Fruit fly (Drosophila melanogaster) whole organism, embryonic: ENCODE measurements around the gene Tre1.
A peak's percentile ranks its signal among the peaks of the same experiment; 100 is the strongest.

Experiments used
- Asciz ChIP-seq: fragments of 200-800 bp; sonication (Bioruptor generic); optimal IDR thresholded peaks from 2 replicates; lab custom pipeline; 2017; ENCODE audit warnings: missing biosample characterization, mild to moderate bottlenecking, missing genetic modification characterization, missing genetic modification reagents
- Atf6 ChIP-seq: fragments of 200-800 bp; sonication (Bioruptor generic); IDR thresholded peaks from 2 replicates; pipeline ENCODE4 v1.3.6; 2022; ENCODE audit warnings: missing biosample characterization, missing genetic modification characterization
- Awh ChIP-seq: fragments of 200-800 bp; sonication (Bioruptor generic); IDR thresholded peaks from 2 replicates; pipeline ENCODE4, ENCODE4 v1.3.6; 2022; ENCODE audit warnings: missing biosample characterization, missing genetic modification characterization
- C15 ChIP-seq: fragments of 200-800 bp; sonication (Bioruptor generic); IDR thresholded peaks from 3 replicates; pipeline ENCODE4 v1.3.6; 2022; ENCODE audit warnings: missing biosample characterization, missing genetic modification characterization
- CG12071 ChIP-seq: fragments of 200-800 bp; sonication (Bioruptor generic); optimal IDR thresholded peaks from 3 replicates; lab custom pipeline; 2018; ENCODE audit warnings: missing biosample characterization, mild to moderate bottlenecking, missing genetic modification characterization
- CG1233 ChIP-seq: fragments of 200-800 bp; sonication (Bioruptor generic); optimal IDR thresholded peaks from 4 replicates; lab custom pipeline; 2018; ENCODE audit warnings: missing biosample characterization, mild to moderate bottlenecking, missing genetic modification characterization
- CG12744 ChIP-seq: fragments of 200-800 bp; sonication (Bioruptor generic); optimal IDR thresholded peaks from 2 replicates; lab custom pipeline; 2016; ENCODE audit warnings: missing biosample characterization, missing genetic modification characterization
- CG13296 ChIP-seq: fragments of 200-800 bp; sonication (Bioruptor generic); optimal IDR thresholded peaks from 3 replicates; lab custom pipeline; 2018; ENCODE audit warnings: missing biosample characterization, mild to moderate bottlenecking, missing genetic modification characterization
- CG15269 ChIP-seq: fragments of 200-800 bp; sonication (Bioruptor generic); optimal IDR thresholded peaks from 2 replicates; lab custom pipeline; 2018; ENCODE audit warnings: missing biosample characterization, mild to moderate bottlenecking, missing genetic modification characterization, moderate library complexity
- CG1602 ChIP-seq: fragments of 200-800 bp; sonication (Bioruptor generic); optimal IDR thresholded peaks from 3 replicates; lab custom pipeline; 2016; ENCODE audit warnings: missing biosample characterization, missing genetic modification characterization
- CG16815 ChIP-seq: fragments of 200-800 bp; sonication (Bioruptor generic); optimal IDR thresholded peaks from 3 replicates; lab custom pipeline; 2017; ENCODE audit warnings: missing biosample characterization, mild to moderate bottlenecking, missing genetic modification characterization
- CG17612 ChIP-seq: fragments of 200-800 bp; sonication (Bioruptor generic); IDR thresholded peaks from 2 replicates; pipeline ENCODE4 v1.3.6; 2022; ENCODE audit warnings: missing biosample characterization, missing genetic modification characterization
- CG18619 ChIP-seq: fragments of 200-800 bp; sonication (Bioruptor generic); optimal IDR thresholded peaks from 3 replicates; lab custom pipeline; 2017; ENCODE audit warnings: missing biosample characterization, mild to moderate bottlenecking, missing genetic modification characterization
- CG32532 ChIP-seq: fragments of 200-800 bp; sonication (Bioruptor generic); IDR thresholded peaks from 2 replicates; pipeline ENCODE4 v1.3.6; 2022; ENCODE audit warnings: missing biosample characterization, missing genetic modification characterization
- CG34422 ChIP-seq: fragments of 200-800 bp; sonication (Bioruptor generic); IDR thresholded peaks from 3 replicates; pipeline ENCODE4 v1.3.6; 2022; ENCODE audit warnings: missing biosample characterization, missing genetic modification characterization
- CG42726 ChIP-seq: fragments of 200-800 bp; sonication (Bioruptor generic); IDR thresholded peaks from 2 replicates; pipeline ENCODE4 v1.3.6; 2022; ENCODE audit warnings: missing biosample characterization, missing genetic modification characterization; ENCODE audit not compliant: partially characterized antibody
- CG4617 ChIP-seq: fragments of 200-800 bp; sonication (Bioruptor generic); optimal IDR thresholded peaks from 3 replicates; lab custom pipeline; 2016; ENCODE audit warnings: missing biosample characterization, missing genetic modification characterization, borderline replicate concordance
- CG6683 ChIP-seq: fragments of 200-800 bp; sonication (Bioruptor generic); optimal IDR thresholded peaks from 2 replicates; lab custom pipeline; 2017; ENCODE audit warnings: missing biosample characterization, mild to moderate bottlenecking, missing genetic modification characterization, missing genetic modification reagents
- CG7745 ChIP-seq: fragments of 200-800 bp; sonication (Bioruptor generic); optimal IDR thresholded peaks from 2 replicates; lab custom pipeline; 2018; ENCODE audit warnings: missing biosample characterization, mild to moderate bottlenecking, missing genetic modification characterization, moderate library complexity
- CG9215 ChIP-seq: fragments of 200-800 bp; sonication (Bioruptor generic); IDR thresholded peaks from 2 replicates; pipeline ENCODE4 v1.3.6; 2022; ENCODE audit warnings: missing biosample characterization, missing genetic modification characterization
- CkIIα-i1 ChIP-seq: fragments of 200-800 bp; sonication (Bioruptor generic); IDR thresholded peaks from 2 replicates; pipeline ENCODE4 v1.3.6; 2022; ENCODE audit warnings: missing biosample characterization, missing genetic modification characterization
- Doc2 ChIP-seq: fragments of 200-800 bp; sonication (Bioruptor generic); IDR thresholded peaks from 2 replicates; pipeline ENCODE4 v1.3.6; 2022; ENCODE audit warnings: missing biosample characterization, missing genetic modification characterization
- ERR ChIP-seq: fragments of 200-800 bp; sonication (Bioruptor generic); optimal IDR thresholded peaks from 2 replicates; lab custom pipeline; 2016; ENCODE audit warnings: missing biosample characterization, missing genetic modification characterization
- HHEX ChIP-seq: fragments of 200-800 bp; sonication (Bioruptor generic); optimal IDR thresholded peaks from 3 replicates; lab custom pipeline; 2017; ENCODE audit warnings: missing biosample characterization, mild to moderate bottlenecking, missing genetic modification characterization, missing genetic modification reagents
- Max ChIP-seq: fragments of 200-800 bp; sonication (Bioruptor generic); optimal IDR thresholded peaks from 2 replicates; lab custom pipeline; 2016; ENCODE audit warnings: missing biosample characterization, mild to moderate bottlenecking, missing genetic modification characterization
- Med ChIP-seq: fragments of 200-800 bp; sonication (Bioruptor generic); peaks from one replicate; lab custom pipeline; 2016; ENCODE audit warnings: missing biosample characterization, missing genetic modification characterization, mild to moderate bottlenecking, inconsistent platforms, moderate library complexity
- Neu2 ChIP-seq: fragments of 200-800 bp; sonication (Bioruptor generic); optimal IDR thresholded peaks from 3 replicates; lab custom pipeline; 2016; ENCODE audit warnings: missing biosample characterization, missing genetic modification characterization, borderline replicate concordance
- Oli ChIP-seq: fragments of 200-800 bp; sonication (Bioruptor generic); optimal IDR thresholded peaks from 2 replicates; lab custom pipeline; 2018; ENCODE audit warnings: missing biosample characterization, mild to moderate bottlenecking, missing genetic modification characterization, moderate library complexity
- PHDP ChIP-seq: fragments of 200-800 bp; sonication (Bioruptor generic); optimal IDR thresholded peaks from 3 replicates; lab custom pipeline; 2018; ENCODE audit warnings: missing biosample characterization, mild to moderate bottlenecking, missing genetic modification characterization, moderate library complexity
- Side ChIP-seq: fragments of 200-800 bp; sonication (Bioruptor generic); optimal IDR thresholded peaks from 2 replicates; lab custom pipeline; 2016; ENCODE audit warnings: missing biosample characterization, missing genetic modification characterization
- Sox102F ChIP-seq: fragments of 200-800 bp; sonication (Bioruptor generic); optimal IDR thresholded peaks from 2 replicates; lab custom pipeline; 2018; ENCODE audit warnings: missing biosample characterization, mild to moderate bottlenecking, missing genetic modification characterization, moderate library complexity
- Sry-δ ChIP-seq: fragments of 200-800 bp; sonication (Bioruptor generic); optimal IDR thresholded peaks from 2 replicates; lab custom pipeline; 2016; ENCODE audit warnings: missing biosample characterization, missing genetic modification characterization
- Xrp1 ChIP-seq: fragments of 200-800 bp; sonication (Bioruptor generic); IDR thresholded peaks from 2 replicates; pipeline ENCODE4 v1.3.6; 2022; ENCODE audit warnings: missing biosample characterization, missing genetic modification characterization
- bcd ChIP-seq: fragments of 200-800 bp; sonication (Bioruptor generic); optimal IDR thresholded peaks from 2 replicates; lab custom pipeline; 2017; ENCODE audit warnings: missing biosample characterization, mild to moderate bottlenecking, missing genetic modification characterization
- dysf ChIP-seq: fragments of 200-800 bp; sonication (Bioruptor generic); IDR thresholded peaks from 3 replicates; pipeline ENCODE4 v1.3.6; 2022; ENCODE audit warnings: missing biosample characterization, missing genetic modification characterization
- fd96Cb ChIP-seq: fragments of 200-800 bp; sonication (Bioruptor generic); optimal IDR thresholded peaks from 2 replicates; lab custom pipeline; 2018; ENCODE audit warnings: missing biosample characterization, mild to moderate bottlenecking, missing genetic modification characterization, moderate library complexity
- gcm2 ChIP-seq: fragments of 200-800 bp; sonication (Bioruptor generic); optimal IDR thresholded peaks from 2 replicates; lab custom pipeline; 2016; ENCODE audit warnings: missing biosample characterization, missing genetic modification characterization
- gsb-n ChIP-seq: fragments of 200-800 bp; sonication (Bioruptor generic); optimal IDR thresholded peaks from 3 replicates; lab custom pipeline; 2018; ENCODE audit warnings: missing biosample characterization, mild to moderate bottlenecking, missing genetic modification characterization
- jumu ChIP-seq: fragments of 200-800 bp; sonication (Bioruptor generic); optimal IDR thresholded peaks from 3 replicates; lab custom pipeline; 2016; ENCODE audit warnings: missing biosample characterization, missing genetic modification characterization
- kay ChIP-seq: fragments of 200-800 bp; sonication (Bioruptor generic); optimal IDR thresholded peaks from 2 replicates; lab custom pipeline; 2016; ENCODE audit warnings: missing biosample characterization, missing genetic modification characterization
- mirr ChIP-seq: fragments of 200-800 bp; sonication (Bioruptor generic); optimal IDR thresholded peaks from 3 replicates; lab custom pipeline; 2018; ENCODE audit warnings: missing biosample characterization, mild to moderate bottlenecking, missing genetic modification characterization
- nau ChIP-seq: fragments of 200-800 bp; sonication (Bioruptor generic); optimal IDR thresholded peaks from 3 replicates; lab custom pipeline; 2017; ENCODE audit warnings: missing biosample characterization, mild to moderate bottlenecking, missing genetic modification characterization, missing genetic modification reagents
- nmo ChIP-seq: fragments of 200-800 bp; sonication (Bioruptor generic); optimal IDR thresholded peaks from 2 replicates; lab custom pipeline; 2018; ENCODE audit warnings: missing biosample characterization, mild to moderate bottlenecking, missing genetic modification characterization, moderate library complexity
- odd ChIP-seq: fragments of 200-800 bp; sonication (Bioruptor generic); optimal IDR thresholded peaks from 2 replicates; lab custom pipeline; 2017; ENCODE audit warnings: missing biosample characterization, mild to moderate bottlenecking, missing genetic modification characterization
- onecut ChIP-seq: fragments of 200-800 bp; sonication (Bioruptor generic); IDR thresholded peaks from 2 replicates; pipeline ENCODE4 v1.3.6; 2022; ENCODE audit warnings: missing biosample characterization, missing genetic modification characterization
- pnt ChIP-seq: fragments of 200-800 bp; sonication (Bioruptor generic); optimal IDR thresholded peaks from 3 replicates; lab custom pipeline; 2016; ENCODE audit warnings: missing biosample characterization, missing genetic modification characterization
- sens ChIP-seq: fragments of 200-800 bp; sonication (Bioruptor generic); peaks from one replicate; lab custom pipeline; 2016; ENCODE audit warnings: missing biosample characterization, missing genetic modification characterization
- sob ChIP-seq: fragments of 200-800 bp; sonication (Bioruptor generic); IDR thresholded peaks from 2 replicates; pipeline ENCODE4 v1.3.6; 2022; ENCODE audit warnings: missing biosample characterization, missing genetic modification characterization
- ssp ChIP-seq: fragments of 200-800 bp; sonication (Bioruptor generic); IDR thresholded peaks from 2 replicates; pipeline ENCODE4 v1.3.6; 2022; ENCODE audit warnings: missing biosample characterization, missing genetic modification characterization
- tap ChIP-seq: fragments of 200-800 bp; optimal IDR thresholded peaks from 3 replicates; lab custom pipeline; 2019; ENCODE audit warnings: missing biosample characterization, mild to moderate bottlenecking, missing genetic modification characterization, moderate library complexity

The Tre1 gene

DNA sequence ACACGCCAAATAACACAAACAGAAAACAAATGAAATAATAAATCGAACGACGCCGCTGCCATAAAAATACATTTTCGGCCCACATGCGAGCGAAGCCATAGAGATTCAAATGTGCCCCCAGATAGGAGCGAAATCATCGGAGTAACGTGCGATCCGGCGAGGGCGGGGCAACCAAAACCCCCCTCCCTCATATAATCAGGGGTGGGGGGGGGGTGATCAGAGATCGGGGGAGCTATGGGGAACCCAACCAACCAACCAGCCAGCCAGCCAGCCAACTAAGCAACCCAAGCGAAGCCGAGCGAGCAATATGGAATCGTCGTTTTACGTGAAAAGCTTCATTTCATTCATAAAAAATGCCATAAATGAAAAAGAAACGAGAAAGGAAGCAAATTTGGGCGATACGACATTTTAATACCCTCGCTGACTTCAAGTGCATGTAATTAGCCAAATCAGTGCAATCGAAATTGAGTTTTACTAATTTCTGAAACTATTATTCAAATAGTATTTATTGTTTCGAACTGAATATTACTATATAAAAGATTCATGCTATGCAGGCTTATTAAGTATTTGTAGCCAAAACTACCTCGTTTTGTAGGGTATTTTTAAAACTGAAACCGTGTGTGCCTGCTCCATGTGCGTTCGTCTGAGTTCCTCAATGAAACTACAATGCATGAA lies 20.2 kb upstream of the Tre1 start (continued):
- TF ChIP-seq C15 (GFP tag; lab: Robert Waterston, UW) (0 out of 3 replicates have a peak, but pooled peaks have one; percentile 19), Sox102F (GFP tag; lab: Kevin White, UChicago) (peak; percentile 83), nmo (GFP tag; lab: Kevin White, UChicago) (peak; percentile 79), CG42726 (GFP tag; lab: Robert Waterston, UW) (no peak), CG7745 (tag; lab: Kevin White, UChicago) (no peak), CG12744 (GFP tag; lab: Kevin White, UChicago) (no peak), gsb-n (tag; lab: Kevin White, UChicago) (peak; percentile 49), dysf (GFP tag; lab: Robert Waterston, UW) (peak; percentile 74), HHEX (GFP tag; lab: Kevin White, UChicago) (peak; percentile 22), CG18619 (peak; percentile 33), PHDP (tag; lab: Kevin White, UChicago) (peak; percentile 74), Asciz (GFP tag; lab: Kevin White, UChicago) (peak; percentile 66), CG15269 (tag; lab: Kevin White, UChicago) (peak; percentile 57), Atf6 (0 out of 2 replicates have a peak, but pooled peaks have one; percentile 25), CG13296 (no peak), mirr (no peak), Med (GFP tag; lab: Kevin White, UChicago) (peak; percentile 87), CG12071 (GFP tag; lab: Kevin White, UChicago) (peak; percentile 40), Doc2 (no peak), tap (tag; lab: Kevin White, UChicago) (peak; percentile 37), Xrp1 (peak; percentile 74), sob (GFP tag; lab: Robert Waterston, UW) (0 out of 2 replicates have a peak, but pooled peaks have one; percentile 28), jumu (GFP tag; lab: Kevin White, UChicago) (no peak), CG17612 (GFP tag; lab: Robert Waterston, UW) (no peak), Max (GFP tag; lab: Kevin White, UChicago) (peak; percentile 17), Oli (peak; percentile 81), Side (GFP tag; lab: Kevin White, UChicago) (peak; percentile 12), CG4617 (peak; percentile 7), ssp (GFP tag; lab: Robert Waterston, UW) (0 out of 2 replicates have a peak, but pooled peaks have one; percentile 33), fd96Cb (tag; lab: Kevin White, UChicago) (peak; percentile 78), CG16815 (GFP tag; lab: Kevin White, UChicago) (peak; percentile 15), CkIIα-i1 (GFP tag; lab: Robert Waterston, UW) (no peak), CG34422 (GFP tag; lab: Robert Waterston, UW) (no peak), kay (GFP tag; lab: Kevin White, UChicago) (peak; percentile 27), CG32532 (GFP tag; lab: Robert Waterston, UW) (peak; percentile 55; the same call in 1 of the 2 replicates), ERR (GFP tag; lab: Kevin White, UChicago) (no peak), Awh (GFP tag; lab: Robert Waterston, UW) (0 out of 2 replicates have a peak, but pooled peaks have one; percentile 44), bcd (peak; percentile 65), gcm2 (GFP tag; lab: Kevin White, UChicago) (peak; percentile 10), onecut (GFP tag; lab: Robert Waterston, UW) (no peak), odd (GFP tag; lab: Kevin White, UChicago) (peak; percentile 45), CG6683 (peak; percentile 4), CG9215 (no peak), sens (peak; percentile 90), Sry-δ (GFP tag; lab: Kevin White, UChicago) (no peak), Neu2 (GFP tag; lab: Kevin White, UChicago) (no peak), nau (no peak), CG1602 (GFP tag; lab: Kevin White, UChicago) (peak; percentile 52), pnt (GFP tag; lab: Kevin White, UChicago) (peak; percentile 27), CG1233 (GFP tag; lab: Kevin White, UChicago) (peak; percentile 24)
